Fruit fly (Drosophila melanogaster): ENCODE measurements around the gene CG7264.

CG7264 gene

dm6 chr3L:11795440-11795983 is 33.3 kb upstream of the CG7264 start, which contains the start of gene Klp68D:
Gene Klp68D (plus strand): TSS chr3L:11795614.
- TF ChIP-seq bab1 (GFP tag; optimal IDR thresholded peaks at IDR 0.05), result peak; percentile 34
- peak; percentile 48 for TF ChIP-seq kay (GFP tag; ENCODE audit: borderline replicate concordance)
- no peak for TF ChIP-seq CG7045 (GFP tag; optimal IDR thresholded peaks at IDR 0.05)

- TF ChIP-seq cic (GFP tag; optimal IDR thresholded peaks at IDR 0.05) (no peak), Hr96 (GFP tag; optimal IDR thresholded peaks at IDR 0.05) (no peak), bab1 (GFP tag; optimal IDR thresholded peaks at IDR 0.05) (no peak), kay (GFP tag; ENCODE audit: borderline replicate concordance) (no peak), CG7101 (tag; optimal IDR thresholded peaks at IDR 0.05) (no peak), toe (GFP tag; optimal IDR thresholded peaks at IDR 0.05) (no peak), Mnt (GFP tag; optimal IDR thresholded peaks at IDR 0.05) (no peak), pad (GFP tag; optimal IDR thresholded peaks at IDR 0.05) (no peak), Clk (GFP tag; optimal IDR thresholded peaks at IDR 0.05) (no peak), cnc (optimal IDR thresholded peaks at IDR 0.05) (no peak), CG14711 (tag; optimal IDR thresholded peaks at IDR 0.05) (no peak), CG33017 (tag; optimal IDR thresholded peaks at IDR 0.05) (no peak), CG11617 (GFP tag; optimal IDR thresholded peaks at IDR 0.05) (no peak), ovo (GFP tag; optimal IDR thresholded peaks at IDR 0.05) (no peak), Crg-1 (GFP tag; optimal IDR thresholded peaks at IDR 0.05) (no peak), CG12768 (GFP tag; optimal IDR thresholded peaks at IDR 0.05) (no peak)
These were observed 28.1 kb upstream of the CG7264 start, which contains the start of gene Gcat for dm6 chr3L:11800761-11801160. Gene Gcat (minus strand): TSS chr3L:11800861.

DNA sequence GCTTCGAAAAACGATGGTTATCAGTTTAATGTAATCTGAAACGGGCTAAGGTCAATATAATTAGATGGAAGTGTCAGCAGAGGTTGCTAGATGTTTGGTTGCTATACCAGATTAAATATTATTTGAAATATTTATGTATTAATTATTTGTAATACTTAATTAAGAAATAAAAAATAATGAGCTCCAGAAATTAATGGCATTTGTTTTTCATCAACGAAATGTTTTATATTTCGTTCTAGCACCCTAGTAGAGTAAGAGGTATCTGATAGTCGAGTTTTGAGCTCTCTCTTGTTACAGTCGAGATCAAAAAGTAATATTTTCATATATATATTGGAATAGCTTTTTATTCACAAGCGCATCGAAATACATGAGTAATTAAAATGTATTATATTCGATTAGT is 27.2 kb upstream of the CG7264 start:
- TF ChIP-seq kay (GFP tag; ENCODE audit: borderline replicate concordance) (no peak), pad (GFP tag; optimal IDR thresholded peaks at IDR 0.05) (no peak), Mnt (GFP tag; optimal IDR thresholded peaks at IDR 0.05) (no peak), CG14711 (tag; optimal IDR thresholded peaks at IDR 0.05) (no peak), tj (GFP tag; optimal IDR thresholded peaks at IDR 0.05) (no peak), Crg-1 (GFP tag; optimal IDR thresholded peaks at IDR 0.05) (no peak)

DNA sequence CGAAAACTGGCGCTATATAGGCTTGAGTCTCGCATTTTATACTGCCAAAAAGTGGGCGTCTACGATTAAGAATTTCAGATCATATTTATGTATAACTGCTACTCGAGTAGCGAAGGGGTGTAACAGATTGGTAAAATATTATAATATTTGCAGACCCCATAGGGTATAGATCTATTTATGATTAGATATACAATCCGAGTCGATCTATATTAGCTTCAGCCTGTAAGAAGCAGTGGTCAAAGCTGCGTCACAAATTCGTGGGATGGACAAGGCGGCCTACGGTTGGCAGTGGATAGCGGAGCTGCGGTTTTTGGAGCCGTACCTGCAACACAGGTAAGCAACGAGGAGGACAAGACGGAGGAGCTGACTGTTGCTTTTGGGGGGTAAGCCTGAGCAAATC is 14.2 kb upstream of the CG7264 start, which contains the start of gene Cubn2:
Gene Cubn2 (minus strand): TSS at position 101 of the 400 bp plus-strand sequence.
- no peak for TF ChIP-seq toe (GFP tag; optimal IDR thresholded peaks at IDR 0.05)
- TF ChIP-seq pad (GFP tag; optimal IDR thresholded peaks at IDR 0.05), result no peak
- TF ChIP-seq cnc (optimal IDR thresholded peaks at IDR 0.05), result no peak
- TF ChIP-seq Mnt (GFP tag; optimal IDR thresholded peaks at IDR 0.05), result no peak
- no peak for TF ChIP-seq CG7101 (tag; optimal IDR thresholded peaks at IDR 0.05)
- no peak for TF ChIP-seq CG11617 (GFP tag; optimal IDR thresholded peaks at IDR 0.05)
- no peak for TF ChIP-seq CG5204 (GFP tag; optimal IDR thresholded peaks at IDR 0.05)
- no peak for TF ChIP-seq Clk (GFP tag; optimal IDR thresholded peaks at IDR 0.05)
- TF ChIP-seq tj (GFP tag; optimal IDR thresholded peaks at IDR 0.05), result no peak
- no peak for TF ChIP-seq CG1620 (GFP tag; optimal IDR thresholded peaks at IDR 0.05)
- TF ChIP-seq CG12768 (GFP tag; optimal IDR thresholded peaks at IDR 0.05), result no peak
- TF ChIP-seq CG14711 (tag; optimal IDR thresholded peaks at IDR 0.05), result no peak
- TF ChIP-seq CG7045 (GFP tag; optimal IDR thresholded peaks at IDR 0.05), result no peak
- TF ChIP-seq cic (GFP tag; optimal IDR thresholded peaks at IDR 0.05), result no peak

DNA sequence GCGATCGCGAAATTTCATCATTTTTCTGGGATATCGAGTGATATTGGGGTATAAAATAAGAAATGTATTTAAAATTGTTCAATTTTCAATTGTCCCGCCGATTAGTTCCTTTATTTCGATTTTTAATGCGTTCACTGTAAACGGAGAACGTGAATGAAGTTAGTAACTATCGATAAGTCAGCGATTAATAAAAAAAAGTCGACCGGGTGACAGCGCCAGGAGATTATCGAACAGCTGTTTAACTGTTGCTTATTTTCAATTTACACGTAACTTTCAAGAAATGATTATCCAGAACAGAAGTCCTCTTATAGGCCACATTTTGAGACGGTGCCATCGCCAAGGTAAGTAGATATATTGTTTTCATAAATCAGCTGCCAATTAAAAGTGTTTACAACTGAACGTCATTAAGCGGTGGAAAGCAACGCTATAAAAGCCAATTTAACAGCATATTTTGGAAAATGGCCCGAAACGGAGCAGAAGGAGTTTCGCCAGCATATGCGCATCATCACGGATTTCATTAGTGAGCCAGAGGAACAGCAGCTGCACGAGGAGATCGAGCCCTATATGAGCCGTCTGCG is 13.5 kb upstream of the CG7264 start, which contains the start of gene CG14130:
Gene CG14130 (plus strand): TSS at position 225 of the 578 bp plus-strand sequence.
- TF ChIP-seq CG7101 (tag; optimal IDR thresholded peaks at IDR 0.05) (no peak), kay (GFP tag; ENCODE audit: borderline replicate concordance) (peak; percentile 81), CG11617 (GFP tag; optimal IDR thresholded peaks at IDR 0.05) (no peak), pad (GFP tag; optimal IDR thresholded peaks at IDR 0.05) (no peak), tj (GFP tag; optimal IDR thresholded peaks at IDR 0.05) (peak; percentile 14), CG14711 (tag; optimal IDR thresholded peaks at IDR 0.05) (no peak), Clk (GFP tag; optimal IDR thresholded peaks at IDR 0.05) (no peak), bab1 (GFP tag; optimal IDR thresholded peaks at IDR 0.05) (peak; percentile 52), Hr96 (GFP tag; optimal IDR thresholded peaks at IDR 0.05) (no peak)

DNA sequence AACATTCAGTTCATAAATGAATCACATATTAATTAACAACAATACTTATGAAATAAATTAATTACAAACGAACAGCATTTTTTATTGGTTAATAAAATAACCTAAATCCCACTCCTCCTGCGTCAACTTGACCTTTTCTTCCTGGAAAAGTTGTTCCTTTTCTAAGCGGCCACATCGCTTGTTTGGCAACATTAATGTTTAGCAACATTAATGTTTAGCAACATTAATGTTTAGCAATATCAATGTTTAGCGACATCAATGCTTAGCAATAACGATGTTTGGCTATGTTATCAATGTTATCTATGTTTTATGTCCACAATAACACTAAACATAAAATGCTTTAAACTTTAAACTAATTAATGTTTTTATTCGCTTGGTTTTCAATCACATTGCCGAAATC is 12.2 kb upstream of the CG7264 start:
- TF ChIP-seq Clk (GFP tag; optimal IDR thresholded peaks at IDR 0.05) (no peak), kay (GFP tag; ENCODE audit: borderline replicate concordance) (peak; percentile 73), CG33017 (tag; optimal IDR thresholded peaks at IDR 0.05) (no peak), CG7101 (tag; optimal IDR thresholded peaks at IDR 0.05) (no peak), cnc (optimal IDR thresholded peaks at IDR 0.05) (no peak), CG7045 (GFP tag; optimal IDR thresholded peaks at IDR 0.05) (no peak), CG14711 (tag; optimal IDR thresholded peaks at IDR 0.05) (no peak)

Data from whole organism, adult.